Worm (Caenorhabditis elegans) whole organism, late embryonic: Measurements from ENCODE around the gene F52C6.2.

ENCODE experiments used
- ama-1 ChIP-seq: fragments of 150-350 bp; optimal IDR thresholded peaks from 2 replicates; lab custom pipeline; 2014
- eyg-1 ChIP-seq: sonication (generic microtip); optimal IDR thresholded peaks from 2 replicates; lab custom pipeline; 2016; ENCODE audit warnings: missing genotype, missing genetic modification characterization, missing compliant biosample characterization
- fkh-10 ChIP-seq: fragments of 150-350 bp; optimal IDR thresholded peaks from 2 replicates; lab custom pipeline; 2014; ENCODE audit warnings: missing biosample characterization, missing genetic modification reagents, missing genetic modification characterization
- lin-11 ChIP-seq: fragments of 200-800 bp; sonication (Bioruptor generic); optimal IDR thresholded peaks from 2 replicates; lab custom pipeline; 2018; ENCODE audit warnings: mild to moderate bottlenecking, missing genetic modification characterization, missing compliant biosample characterization
- nfya-1 ChIP-seq: sonication (generic microtip); optimal IDR thresholded peaks from 2 replicates; lab custom pipeline; 2017; ENCODE audit warnings: missing genetic modification characterization, mild to moderate bottlenecking, missing compliant biosample characterization, antibody characterized with exemption, moderate library complexity
- nhr-11 ChIP-seq: fragments of 150-350 bp; optimal IDR thresholded peaks from 2 replicates; lab custom pipeline; 2014; ENCODE audit warnings: missing biosample characterization, missing genetic modification characterization
- nhr-232 ChIP-seq: sonication (generic microtip); optimal IDR thresholded peaks from 2 replicates; lab custom pipeline; 2016; ENCODE audit warnings: missing genetic modification characterization, missing compliant biosample characterization
- pha-4 ChIP-seq: fragments of 150-350 bp; optimal IDR thresholded peaks from 2 replicates; lab custom pipeline; 2018; ENCODE audit warnings: missing biosample characterization, missing genetic modification reagents, missing genetic modification characterization
- tbx-2 ChIP-seq: sonication (generic microtip); optimal IDR thresholded peaks from 2 replicates; lab custom pipeline; 2016; ENCODE audit warnings: missing genetic modification characterization, missing compliant biosample characterization
- unc-3 ChIP-seq, 2 experiments: fragments of 200-800 bp in 1 of 2; sonication (Bioruptor generic) in 1 of 2; sonication (generic microtip) in 1 of 2; conservative IDR thresholded peaks in 1 of 2; optimal IDR thresholded peaks in 1 of 2; 2 replicates each; pipeline versions ENCODE4 v1.3.6 to Lab custom; 2016 to 2022; ENCODE audit warnings: missing compliant biosample characterization in 2 of 2, missing genetic modification characterization in 2 of 2, missing genetic modification reagents in 1 of 2

ce11 chrII:1926162-1926561 lies at the start of gene F52C6.2:
- TF ChIP-seq ama-1 (lab: Kevin White, UChicago): no peak
- no peak for TF ChIP-seq pha-4
- no peak for TF ChIP-seq tbx-2 (tag; lab: Kevin White, UChicago)
- no peak for TF ChIP-seq unc-3 (GFP tag; conservative IDR thresholded peaks at IDR 0.05; lab: Robert Waterston, UW)
- TF ChIP-seq unc-3 (tag; optimal IDR thresholded peaks at IDR 0.05; lab: Kevin White, UChicago): no peak
- TF ChIP-seq nhr-11 (tag; lab: Kevin White, UChicago): no peak
- no peak for TF ChIP-seq fkh-10 (GFP tag; lab: Kevin White, UChicago)
- TF ChIP-seq eyg-1 (tag; lab: Kevin White, UChicago): no peak
- no peak for TF ChIP-seq lin-11 (tag; lab: Kevin White, UChicago)
- no peak for TF ChIP-seq nfya-1 (tag; lab: Kevin White, UChicago)
- TF ChIP-seq nhr-232 (tag; lab: Kevin White, UChicago): no peak
